Worm (Caenorhabditis elegans) whole organism, young adult: Measurements from ENCODE around the gene ZK1290.10.

ENCODE experiments used
- B0019.2 ChIP-seq: fragments of 200-800 bp; sonication (Bioruptor generic); conservative IDR thresholded peaks from 2 replicates; pipeline ENCODE4 v1.3.6; 2022; ENCODE audit warnings: missing genetic modification reagents, missing genetic modification characterization, missing compliant biosample characterization
- C06A6.2 ChIP-seq: fragments of 200-800 bp; sonication (Bioruptor generic); conservative IDR thresholded peaks from 2 replicates; pipeline ENCODE4 v1.3.6; 2022; ENCODE audit warnings: missing genetic modification characterization, missing compliant biosample characterization
- F22D6.2 ChIP-seq: sonication (generic microtip); optimal IDR thresholded peaks from 2 replicates; lab custom pipeline; 2016; ENCODE audit warnings: mild to moderate bottlenecking, missing genetic modification characterization, missing compliant biosample characterization
- F33H1.4 ChIP-seq: fragments of 200-800 bp; sonication (Bioruptor generic); IDR thresholded peaks from 2 replicates; pipeline ENCODE4 v1.3.6; 2022; ENCODE audit warnings: missing genetic modification reagents, missing genetic modification characterization, missing compliant biosample characterization
- K11D2.4 ChIP-seq: fragments of 200-800 bp; sonication (Bioruptor generic); IDR thresholded peaks from 2 replicates; pipeline ENCODE4 v1.3.6; 2022; ENCODE audit warnings: missing genetic modification reagents, missing genetic modification characterization, missing compliant biosample characterization
- Y67H2A.10 ChIP-seq: fragments of 200-800 bp; sonication (Bioruptor generic); conservative IDR thresholded peaks from 2 replicates; pipeline ENCODE4 v1.3.6; 2022; ENCODE audit warnings: missing genetic modification reagents, missing genetic modification characterization, missing compliant biosample characterization
- Y79H2A.3 ChIP-seq: fragments of 200-800 bp; sonication (Bioruptor generic); conservative IDR thresholded peaks from 2 replicates; pipeline ENCODE4 v1.3.6; 2022; ENCODE audit warnings: missing genetic modification reagents, missing genetic modification characterization, missing compliant biosample characterization
- Y95B8A.8 ChIP-seq: fragments of 200-800 bp; sonication (Bioruptor generic); IDR thresholded peaks from 2 replicates; pipeline ENCODE4 v1.3.6; 2022; ENCODE audit warnings: missing genetic modification reagents, missing genetic modification characterization, missing compliant biosample characterization
- ZK185.1 ChIP-seq: sonication (generic microtip); optimal IDR thresholded peaks from 2 replicates; lab custom pipeline; 2016; ENCODE audit warnings: mild to moderate bottlenecking, missing genetic modification characterization, missing compliant biosample characterization; ENCODE audit not compliant: poor library complexity, severe bottlenecking
- egl-18 ChIP-seq: fragments of 200-800 bp; sonication (Bioruptor generic); IDR thresholded peaks from 2 replicates; pipeline ENCODE4 v1.3.6; 2022; ENCODE audit warnings: missing genetic modification reagents, missing genetic modification characterization, missing compliant biosample characterization
- hrde-1 ChIP-seq: sonication (generic microtip); optimal IDR thresholded peaks from 2 replicates; lab custom pipeline; 2016; ENCODE audit warnings: missing genetic modification characterization, mild to moderate bottlenecking, missing compliant biosample characterization, moderate library complexity, missing genotype, missing genetic modification reagents, borderline replicate concordance
- hsf-1 ChIP-seq: fragments of 200-800 bp; sonication (Bioruptor generic); IDR thresholded peaks from 2 replicates; pipeline ENCODE4 v1.3.6; 2022; ENCODE audit warnings: missing genetic modification reagents, missing genetic modification characterization, missing compliant biosample characterization
- lag-1 ChIP-seq: fragments of 200-800 bp; sonication (Bioruptor generic); IDR thresholded peaks from 2 replicates; pipeline ENCODE4 v1.3.6; 2022; ENCODE audit warnings: missing genetic modification reagents, missing genetic modification characterization, missing compliant biosample characterization
- lin-54 ChIP-seq: fragments of 200-800 bp; sonication (Bioruptor generic); optimal IDR thresholded peaks from 2 replicates; lab custom pipeline; 2018; ENCODE audit warnings: mild to moderate bottlenecking, missing genetic modification characterization, missing compliant biosample characterization
- lir-1 ChIP-seq: fragments of 200-800 bp; sonication (Bioruptor generic); conservative IDR thresholded peaks from 2 replicates; pipeline ENCODE4 v1.3.6; 2022; ENCODE audit warnings: missing genetic modification reagents, missing genetic modification characterization, missing compliant biosample characterization
- madf-3 ChIP-seq: fragments of 200-800 bp; sonication (Bioruptor generic); IDR thresholded peaks from 2 replicates; pipeline ENCODE4 v1.3.6; 2022; ENCODE audit warnings: missing genetic modification reagents, missing genetic modification characterization, missing compliant biosample characterization
- mcd-1 ChIP-seq: fragments of 200-800 bp; sonication (Bioruptor generic); IDR thresholded peaks from 2 replicates; pipeline ENCODE4 v1.3.6; 2022; ENCODE audit warnings: missing genetic modification reagents, missing genetic modification characterization, missing compliant biosample characterization
- nfyb-1 ChIP-seq: fragments of 200-800 bp; sonication (Bioruptor generic); IDR thresholded peaks from 2 replicates; pipeline ENCODE4 v1.3.6; 2022; ENCODE audit warnings: missing genetic modification reagents, missing genetic modification characterization, missing compliant biosample characterization
- nhr-179 ChIP-seq: sonication (generic microtip); optimal IDR thresholded peaks from 2 replicates; lab custom pipeline; 2016; ENCODE audit warnings: mild to moderate bottlenecking, missing genetic modification characterization, missing compliant biosample characterization
- nhr-90 ChIP-seq: sonication (generic microtip); optimal IDR thresholded peaks from 2 replicates; lab custom pipeline; 2016; ENCODE audit warnings: missing genotype, mild to moderate bottlenecking, missing genetic modification characterization, missing compliant biosample characterization
- pbrm-1 ChIP-seq: fragments of 200-800 bp; sonication (Bioruptor generic); IDR thresholded peaks from 2 replicates; pipeline ENCODE4 v1.3.6; 2022; ENCODE audit warnings: missing genetic modification reagents, missing genetic modification characterization, missing compliant biosample characterization
- rpc-1 ChIP-seq, 2 experiments: fragments of 150-350 bp in 1 of 2; sonication (generic microtip) in 1 of 2; optimal IDR thresholded peaks; 2 replicates each; lab custom pipeline; 2014 to 2018; ENCODE audit warnings: missing biosample characterization in 1 of 2, missing genetic modification characterization in 1 of 2, missing genetic modification reagents in 1 of 2, missing genotype in 1 of 2
- sea-2 ChIP-seq: fragments of 200-800 bp; sonication (Bioruptor generic); IDR thresholded peaks from 2 replicates; pipeline ENCODE4 v1.3.6; 2022; ENCODE audit warnings: missing genetic modification characterization, missing compliant biosample characterization
- tbp1 ChIP-seq: fragments of 200-800 bp; sonication (Bioruptor generic); optimal IDR thresholded peaks from 2 replicates; lab custom pipeline; 2018; ENCODE audit warnings: mild to moderate bottlenecking, missing genetic modification characterization, missing compliant biosample characterization
- ztf-6 ChIP-seq: fragments of 200-800 bp; sonication (Bioruptor generic); IDR thresholded peaks from 2 replicates; pipeline ENCODE4 v1.3.6; 2022; ENCODE audit warnings: missing genetic modification reagents, missing genetic modification characterization, missing compliant biosample characterization

ZK1290.10 gene

DNA sequence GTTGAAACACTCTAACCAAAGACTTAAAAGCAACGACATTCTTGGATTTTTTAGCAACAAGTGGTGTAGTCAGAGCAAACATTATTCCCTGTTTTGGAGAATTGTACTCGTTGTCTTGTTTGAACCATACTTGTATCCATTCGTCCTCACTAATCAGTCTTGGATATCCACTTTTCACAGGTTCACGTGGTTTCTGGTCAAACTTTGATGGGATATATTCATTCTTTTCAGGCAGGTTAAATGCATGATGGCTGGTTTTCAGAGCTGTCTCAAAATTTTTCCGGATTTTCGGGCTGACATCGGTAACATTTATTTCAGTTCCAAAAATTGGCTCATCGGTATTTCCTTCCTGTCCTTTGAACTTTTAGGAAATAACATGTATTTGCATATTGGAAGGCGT lies 32.3 kb downstream of the ZK1290.10 start:
- TF ChIP-seq nhr-90 (tag; lab: Kevin White, UChicago), result no peak
- TF ChIP-seq hrde-1 (tag; lab: Kevin White, UChicago), result no peak
- no peak for TF ChIP-seq lag-1 (GFP tag; lab: Robert Waterston, UW)
- TF ChIP-seq sea-2 (GFP tag; lab: Robert Waterston, UW), result no peak
- no peak for TF ChIP-seq C06A6.2 (GFP tag; lab: Robert Waterston, UW)
- no peak for TF ChIP-seq lir-1 (GFP tag; lab: Robert Waterston, UW)
- no peak for TF ChIP-seq tbp1 (GFP tag; lab: Kevin White, UChicago)
- TF ChIP-seq pbrm-1 (GFP tag; lab: Robert Waterston, UW), result no peak
- no peak for TF ChIP-seq hsf-1

DNA sequence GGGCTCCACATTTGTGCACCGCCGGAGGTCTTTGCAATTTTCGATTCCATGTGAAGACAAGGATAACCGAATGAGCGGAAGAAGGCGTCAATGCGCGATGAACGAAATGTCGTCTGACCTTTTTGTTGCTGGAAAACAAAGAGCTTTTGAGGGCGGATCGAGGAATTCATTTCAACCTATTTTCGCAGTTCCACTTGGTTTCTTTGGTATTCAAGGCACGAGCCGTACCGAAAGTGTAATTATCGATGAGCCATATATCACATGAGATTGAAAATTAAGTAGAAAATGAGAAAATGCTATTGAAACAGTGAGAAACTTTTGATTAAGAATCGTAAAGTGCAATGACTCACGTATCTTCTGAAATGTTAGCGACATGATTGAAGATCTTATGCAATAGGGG lies 34.5 kb downstream of the ZK1290.10 start, which contains the start of gene glb-9:
Gene glb-9 (minus strand): TSS at position 101 of the 400 bp plus-strand sequence.
- no peak for TF ChIP-seq ZK185.1 (tag; lab: Kevin White, UChicago)
- 0 out of 2 replicates have a peak, but pooled peaks have one; percentile 22 for TF ChIP-seq madf-3 (GFP tag; lab: Robert Waterston, UW)

- no peak for TF ChIP-seq Y95B8A.8 (GFP tag; lab: Robert Waterston, UW)
- no peak for TF ChIP-seq nhr-90 (tag; lab: Kevin White, UChicago)
- TF ChIP-seq K11D2.4 (GFP tag; lab: Robert Waterston, UW), result no peak
- no peak for TF ChIP-seq F33H1.4 (GFP tag; lab: Robert Waterston, UW)
- TF ChIP-seq F22D6.2 (tag; lab: Kevin White, UChicago), result no peak
- no peak for TF ChIP-seq nhr-179 (tag; lab: Kevin White, UChicago)
- no peak for TF ChIP-seq ztf-6 (GFP tag; lab: Robert Waterston, UW)
- TF ChIP-seq Y67H2A.10, result no peak
- no peak for TF ChIP-seq rpc-1 (optimal IDR thresholded peaks at IDR 0.05; lab: Kevin White, UChicago)
- no peak for TF ChIP-seq rpc-1 (tag; optimal IDR thresholded peaks at IDR 0.05; lab: Kevin White, UChicago)
- no peak for TF ChIP-seq egl-18 (GFP tag; lab: Robert Waterston, UW)
- TF ChIP-seq mcd-1 (GFP tag; lab: Robert Waterston, UW), result no peak
- TF ChIP-seq lin-54 (GFP tag; lab: Kevin White, UChicago), result no peak
- TF ChIP-seq Y79H2A.3, result no peak
- TF ChIP-seq B0019.2, result no peak
- no peak for TF ChIP-seq nfyb-1 (GFP tag; lab: Robert Waterston, UW)
Observed at ce11 chrII:7505005-7505404, 48.7 kb downstream of the ZK1290.10 start, which contains the start of gene C28F5.1. TSS of gene C28F5.1 (plus strand) at chrII:7505305.
